Fruit fly (Drosophila melanogaster) Kc167 (cell line): ENCODE data around the gene CG44008.

Source experiments
- Myc ChIP-seq: fragments of >200 bp; optimal IDR thresholded peaks from 2 replicates; lab custom pipeline; 2017; ENCODE audit warnings: missing external identifiers
- Sin3A ChIP-seq: fragments of >200 bp; optimal IDR thresholded peaks from 2 replicates; lab custom pipeline; 2018; ENCODE audit warnings: missing external identifiers
- h ChIP-seq: fragments of >200 bp; optimal IDR thresholded peaks from 3 replicates; lab custom pipeline; 2018; ENCODE audit warnings: missing external identifiers
- insv ChIP-seq: fragments of >200 bp; optimal IDR thresholded peaks from 3 replicates; lab custom pipeline; 2018; ENCODE audit warnings: missing external identifiers
- psq ChIP-seq: fragments of >200 bp; optimal IDR thresholded peaks from 2 replicates; lab custom pipeline; 2017; ENCODE audit warnings: missing external identifiers
- ttk ChIP-seq: sonication (Bioruptor generic); optimal IDR thresholded peaks from 2 replicates; lab custom pipeline; 2017; ENCODE audit warnings: missing external identifiers

The CG44008 gene

DNA sequence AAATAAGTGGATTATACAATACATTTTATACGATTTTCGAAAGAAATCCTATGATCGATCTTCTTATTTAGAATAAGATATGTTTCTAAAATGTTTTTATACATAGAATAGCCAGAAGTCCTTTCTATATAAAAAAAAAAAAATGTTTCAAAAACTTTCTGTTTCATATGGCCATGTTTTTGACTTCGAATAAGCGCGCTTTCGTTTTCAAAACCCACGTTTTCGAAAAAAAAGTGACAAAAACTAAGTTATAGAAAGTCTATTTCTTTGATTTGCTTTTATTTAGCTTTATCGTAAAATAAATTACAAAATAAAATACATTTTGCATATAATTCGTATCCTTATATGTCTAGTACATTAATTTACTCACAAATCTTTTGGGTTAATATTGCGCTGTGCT lies 32.4 kb downstream of the CG44008 start:
- no peak for TF ChIP-seq Sin3A (lab: Kevin White, UChicago)
- no peak for TF ChIP-seq insv (lab: Kevin White, UChicago)
- no peak for TF ChIP-seq ttk (lab: Kevin White, UChicago)
- no peak for TF ChIP-seq h (lab: Kevin White, UChicago)
- no peak for TF ChIP-seq psq (lab: Kevin White, UChicago)
- TF ChIP-seq Myc (lab: Kevin White, UChicago), result no peak

DNA sequence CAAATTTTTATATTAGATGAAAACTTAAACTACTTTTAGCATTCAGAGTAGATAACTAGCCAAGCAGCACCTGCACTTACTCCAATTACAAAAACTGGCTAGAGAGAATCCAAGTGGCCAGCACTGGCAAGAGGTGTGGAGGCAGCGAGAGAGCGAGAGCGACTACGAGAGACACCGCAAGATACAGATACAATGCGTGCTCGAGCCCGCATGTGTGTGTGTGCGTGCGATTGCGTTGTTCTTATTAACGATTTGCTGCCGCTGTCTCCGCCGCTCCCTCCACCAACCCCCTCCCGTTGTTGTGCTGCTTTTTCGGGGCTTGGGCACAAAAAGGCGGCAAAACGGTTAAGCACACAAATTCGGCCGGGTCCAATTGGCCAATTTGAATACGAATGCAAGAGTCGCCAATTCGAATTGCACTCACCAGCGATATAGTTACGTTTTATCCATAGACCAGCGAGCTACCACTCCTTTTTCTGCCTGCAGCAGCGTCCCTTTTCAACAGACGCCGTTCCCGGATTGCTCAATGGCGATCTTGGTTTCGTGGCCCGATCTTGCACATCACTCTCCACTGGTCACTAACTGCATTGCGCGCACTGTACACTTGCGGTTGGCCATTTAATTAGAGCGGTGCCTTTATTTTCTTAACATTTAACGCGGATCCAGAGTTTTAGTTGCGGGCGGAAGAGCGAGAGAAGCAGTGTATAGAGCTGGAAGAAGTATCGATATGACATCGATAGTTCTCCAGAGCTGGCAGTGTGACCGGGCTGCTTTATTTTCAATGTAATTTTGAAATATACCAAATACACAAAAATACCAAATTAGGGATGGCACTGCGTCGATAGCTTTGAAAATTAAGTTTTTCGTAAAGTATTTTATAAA lies 33.3 kb downstream of the CG44008 start, which contains the start of gene crol:
Gene crol, minus strand, starts transcription at position 737 of the 882 bp plus-strand sequence.
- TF ChIP-seq Myc (lab: Kevin White, UChicago), result no peak
- no peak for TF ChIP-seq psq (lab: Kevin White, UChicago)
- no peak for TF ChIP-seq Sin3A (lab: Kevin White, UChicago)
- no peak for TF ChIP-seq ttk (lab: Kevin White, UChicago)
- no peak for TF ChIP-seq h (lab: Kevin White, UChicago)
- no peak for TF ChIP-seq insv (lab: Kevin White, UChicago)

dm6 chr2L:11808327-11808701 lies 33.9 kb downstream of the CG44008 start:
- TF ChIP-seq insv (lab: Kevin White, UChicago) (no peak), Sin3A (lab: Kevin White, UChicago) (no peak), psq (lab: Kevin White, UChicago) (no peak), Myc (lab: Kevin White, UChicago) (no peak), ttk (lab: Kevin White, UChicago) (no peak), h (lab: Kevin White, UChicago) (no peak)

- TF ChIP-seq ttk (lab: Kevin White, UChicago) (no peak), Myc (lab: Kevin White, UChicago) (no peak), Sin3A (lab: Kevin White, UChicago) (no peak), psq (lab: Kevin White, UChicago) (peak; percentile 32)
Observed at dm6 chr2L:11807697-11808226, 34.5 kb downstream of the CG44008 start.

DNA sequence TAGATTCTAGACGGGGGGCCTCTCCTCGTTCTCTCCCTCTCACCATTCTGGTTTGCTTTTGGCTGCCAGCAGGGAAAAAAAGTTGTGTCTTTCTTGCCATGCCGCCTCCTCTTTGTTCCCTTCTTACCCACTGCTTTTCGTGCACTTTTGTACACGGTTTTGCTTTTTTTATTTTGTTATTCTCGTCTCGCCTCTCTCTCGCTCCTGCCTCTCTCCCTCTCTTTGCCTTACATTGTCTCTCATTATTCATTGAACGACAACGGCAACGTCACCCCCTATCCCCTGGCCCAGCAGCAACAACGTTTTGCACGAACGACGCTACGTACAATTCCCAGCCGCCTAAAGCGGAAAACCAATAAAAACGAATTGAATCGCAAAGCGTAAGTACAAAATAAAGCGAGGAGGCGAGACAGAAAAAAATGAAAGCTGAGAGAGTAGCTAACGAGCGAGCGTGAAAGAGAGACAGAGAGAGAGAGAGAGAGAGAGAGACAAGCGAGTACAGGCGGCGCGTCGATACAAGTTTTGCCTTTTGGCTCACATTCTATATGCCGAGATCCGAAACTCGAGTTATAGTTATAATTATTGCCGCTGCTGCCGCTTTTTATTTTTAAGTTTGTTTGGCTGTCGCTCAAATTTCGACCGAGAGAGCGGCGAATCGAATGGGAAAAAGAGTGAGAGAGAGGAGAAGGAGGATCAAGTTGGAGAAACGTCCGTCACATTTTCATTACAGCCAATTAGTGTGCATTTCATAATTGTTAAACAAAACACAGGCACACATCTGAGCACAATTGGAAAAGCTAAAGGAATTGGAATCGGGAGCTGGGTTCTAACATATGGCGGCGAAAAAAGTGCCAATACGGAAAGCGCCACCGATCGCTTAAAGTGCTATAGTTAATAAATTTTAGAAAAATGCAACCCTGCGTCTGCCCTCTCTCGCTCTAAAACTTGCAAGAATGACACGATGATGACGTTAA lies 35.3 kb downstream of the CG44008 start:
- TF ChIP-seq Myc (lab: Kevin White, UChicago), result no peak
- TF ChIP-seq psq (lab: Kevin White, UChicago), result peak; percentile 57

DNA sequence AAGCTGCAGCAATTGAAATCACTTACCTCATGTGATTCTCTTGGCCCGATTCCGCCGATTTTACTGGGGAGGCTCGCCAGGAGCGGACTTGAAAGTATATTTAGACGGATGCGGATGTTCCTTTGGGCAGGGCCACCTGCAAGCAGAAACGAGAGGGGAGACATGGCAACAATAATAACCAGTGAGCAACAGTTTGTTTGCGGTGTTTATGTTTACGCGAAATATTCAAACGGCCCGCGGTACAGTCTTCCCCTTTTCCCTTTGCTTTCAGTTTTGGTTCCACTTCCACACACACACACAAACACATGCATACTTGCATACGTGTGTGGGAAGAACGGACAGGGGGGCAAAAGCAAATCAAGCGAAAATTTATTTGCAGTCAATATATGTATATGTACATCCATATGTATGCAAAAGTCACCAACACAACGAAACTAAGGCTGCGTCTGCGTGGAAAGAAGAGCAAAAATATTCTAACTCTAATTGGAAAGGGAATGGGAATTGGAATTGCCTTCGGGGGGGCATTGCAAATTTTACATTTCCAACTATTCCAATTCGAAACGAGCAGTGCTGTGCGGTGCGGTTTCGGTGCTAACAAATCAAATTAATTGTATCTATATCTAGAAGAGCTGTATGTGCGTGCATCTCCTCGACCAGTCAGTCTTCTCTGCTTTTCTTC lies 36.1 kb downstream of the CG44008 start:
- TF ChIP-seq psq (lab: Kevin White, UChicago), result peak; percentile 81
- TF ChIP-seq Myc (lab: Kevin White, UChicago), result no peak

DNA sequence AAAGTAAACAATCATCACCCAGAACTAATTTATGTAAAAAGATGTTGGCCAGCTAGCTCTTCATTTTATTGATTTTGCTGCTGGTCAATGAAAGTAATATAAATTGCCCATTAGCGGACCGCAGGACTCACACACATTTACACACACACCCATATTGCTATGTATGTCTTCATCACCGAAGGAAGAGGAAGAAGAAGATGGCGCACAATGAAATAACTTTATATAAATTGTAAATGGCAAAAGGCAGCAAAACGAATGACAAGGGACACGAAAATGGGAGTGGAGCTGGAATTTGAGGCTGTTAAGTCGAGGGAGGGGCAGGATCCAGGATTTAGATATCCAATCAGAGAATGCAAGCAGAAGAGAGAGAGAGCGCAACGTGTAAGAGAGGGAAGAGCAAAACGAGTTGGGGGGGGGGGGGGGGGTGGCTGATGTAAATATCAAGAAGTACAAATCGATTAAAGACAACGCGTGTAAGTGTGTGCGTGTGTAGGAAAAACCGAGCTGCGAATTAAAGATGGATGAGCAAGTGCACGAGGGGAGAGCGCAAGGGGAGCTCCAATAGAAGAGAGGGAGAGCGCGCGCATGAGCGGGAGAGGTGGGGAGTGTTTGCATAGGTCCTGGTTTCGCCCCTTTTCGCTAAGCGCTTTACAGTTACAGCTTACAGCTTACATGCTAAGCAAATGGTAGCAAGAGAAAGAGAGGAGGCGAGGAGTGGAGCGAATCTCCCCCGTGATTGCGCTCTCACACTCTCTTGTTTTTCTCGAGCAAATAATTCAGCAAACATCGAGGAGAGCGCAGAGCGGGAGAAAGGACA lies 37.8 kb downstream of the CG44008 start:
- no peak for TF ChIP-seq Myc (lab: Kevin White, UChicago)
- no peak for TF ChIP-seq h (lab: Kevin White, UChicago)
- TF ChIP-seq ttk (lab: Kevin White, UChicago), result no peak
- TF ChIP-seq Sin3A (lab: Kevin White, UChicago), result no peak
- no peak for TF ChIP-seq insv (lab: Kevin White, UChicago)
- no peak for TF ChIP-seq psq (lab: Kevin White, UChicago)

- TF ChIP-seq insv (lab: Kevin White, UChicago) (no peak), h (lab: Kevin White, UChicago) (peak; percentile 18)
Observed at dm6 chr2L:11797127-11797526, 45.1 kb downstream of the CG44008 start.

- TF ChIP-seq ttk (lab: Kevin White, UChicago) (no peak), Myc (lab: Kevin White, UChicago) (no peak), psq (lab: Kevin White, UChicago) (no peak), h (lab: Kevin White, UChicago) (no peak), Sin3A (lab: Kevin White, UChicago) (no peak), insv (lab: Kevin White, UChicago) (no peak)
Observed at dm6 chr2L:11793986-11794385, 48.3 kb downstream of the CG44008 start, which contains the start of gene CG14937. TSS of gene CG14937 (minus strand) at chr2L:11794086.

DNA sequence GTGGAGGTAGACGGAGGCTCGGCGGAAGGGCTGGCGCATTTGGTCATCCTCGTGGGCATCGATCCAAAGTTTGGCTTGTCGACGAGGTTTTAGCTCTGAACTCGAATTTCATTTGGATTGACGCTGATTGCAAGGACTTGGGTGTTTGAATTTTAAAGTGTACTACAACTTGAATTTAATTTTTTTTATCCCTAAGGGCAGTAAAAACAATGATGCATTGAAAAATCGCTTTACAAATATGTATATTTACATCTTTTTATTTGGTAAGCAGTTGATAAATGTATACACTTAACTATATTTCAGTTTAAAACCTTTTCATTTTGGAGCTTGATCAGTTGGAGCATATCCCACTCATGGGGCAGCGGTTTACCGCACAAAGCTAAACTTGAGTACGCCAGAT lies 50.0 kb downstream of the CG44008 start, which contains the start of gene Tsp33B:
Gene Tsp33B, minus strand, starts transcription at position 101 of the 400 bp plus-strand sequence.
- TF ChIP-seq Myc (lab: Kevin White, UChicago) (no peak), Sin3A (lab: Kevin White, UChicago) (no peak), insv (lab: Kevin White, UChicago) (no peak), ttk (lab: Kevin White, UChicago) (no peak), h (lab: Kevin White, UChicago) (no peak), psq (lab: Kevin White, UChicago) (no peak)
